Worm (Caenorhabditis elegans) whole organism, young adult: ENCODE results near the gene srv-32.

Experiments used
- F39B2.1 ChIP-seq: fragments of 200-800 bp; sonication (Bioruptor generic); IDR thresholded peaks from 2 replicates; pipeline ENCODE4 v1.3.6; 2022; ENCODE audit warnings: missing genetic modification reagents, missing genetic modification characterization, missing compliant biosample characterization
- Y79H2A.3 ChIP-seq: fragments of 200-800 bp; sonication (Bioruptor generic); conservative IDR thresholded peaks from 2 replicates; pipeline ENCODE4 v1.3.6; 2022; ENCODE audit warnings: missing genetic modification reagents, missing genetic modification characterization, missing compliant biosample characterization
- athp-1 ChIP-seq: sonication (generic microtip); optimal IDR thresholded peaks from 2 replicates; lab custom pipeline; 2017; ENCODE audit warnings: mild to moderate bottlenecking, missing genetic modification characterization, missing compliant biosample characterization
- ceh-79 ChIP-seq: sonication (generic microtip); optimal IDR thresholded peaks from 2 replicates; lab custom pipeline; 2017; ENCODE audit warnings: mild to moderate bottlenecking, missing genetic modification characterization, missing compliant biosample characterization
- ceh-91 ChIP-seq: fragments of 200-800 bp; sonication (Bioruptor generic); IDR thresholded peaks from 2 replicates; pipeline ENCODE4 v1.3.6; 2022; ENCODE audit warnings: missing genetic modification reagents, missing genetic modification characterization, missing compliant biosample characterization
- dox-1 ChIP-seq: fragments of 200-800 bp; sonication (Bioruptor generic); IDR thresholded peaks from 2 replicates; pipeline ENCODE4 v1.3.6; 2022; ENCODE audit warnings: missing genetic modification reagents, missing genetic modification characterization, missing compliant biosample characterization
- hlh-26 ChIP-seq: fragments of 200-800 bp; sonication (Bioruptor generic); conservative IDR thresholded peaks from 2 replicates; pipeline ENCODE4 v1.3.6; 2022; ENCODE audit warnings: missing genetic modification reagents, missing genetic modification characterization, missing compliant biosample characterization
- lag-1 ChIP-seq: fragments of 200-800 bp; sonication (Bioruptor generic); IDR thresholded peaks from 2 replicates; pipeline ENCODE4 v1.3.6; 2022; ENCODE audit warnings: missing genetic modification reagents, missing genetic modification characterization, missing compliant biosample characterization
- let-607 ChIP-seq, 2 experiments: fragments of 200-800 bp in 1 of 2; sonication (Bioruptor generic) in 1 of 2; sonication (generic microtip) in 1 of 2; optimal IDR thresholded peaks; 2 replicates each; lab custom pipeline; 2016 to 2018; ENCODE audit warnings: mild to moderate bottlenecking in 2 of 2, missing compliant biosample characterization in 2 of 2, missing genetic modification characterization in 2 of 2, moderate library complexity in 2 of 2, missing genotype in 1 of 2
- lir-1 ChIP-seq: fragments of 200-800 bp; sonication (Bioruptor generic); conservative IDR thresholded peaks from 2 replicates; pipeline ENCODE4 v1.3.6; 2022; ENCODE audit warnings: missing genetic modification reagents, missing genetic modification characterization, missing compliant biosample characterization
- madf-10 ChIP-seq: sonication (generic microtip); optimal IDR thresholded peaks from 2 replicates; lab custom pipeline; 2016; ENCODE audit warnings: mild to moderate bottlenecking, missing genetic modification characterization, missing compliant biosample characterization
- madf-6 ChIP-seq: fragments of 200-800 bp; sonication (Bioruptor generic); IDR thresholded peaks from 2 replicates; pipeline ENCODE4 v1.3.6; 2022; ENCODE audit warnings: missing genetic modification reagents, missing genetic modification characterization, missing compliant biosample characterization
- nhr-80 ChIP-seq: sonication (generic microtip); optimal IDR thresholded peaks from 2 replicates; lab custom pipeline; 2016; ENCODE audit warnings: missing genetic modification characterization, missing compliant biosample characterization
- rcor-1 ChIP-seq: fragments of 200-800 bp; sonication (Bioruptor generic); IDR thresholded peaks from 2 replicates; pipeline ENCODE4 v1.3.6; 2022; ENCODE audit warnings: missing genetic modification reagents, missing genetic modification characterization, missing compliant biosample characterization
- rec-8 ChIP-seq, 2 experiments: sonication (generic microtip); optimal IDR thresholded peaks; 2 replicates each; lab custom pipeline; 2016; ENCODE audit warnings: mild to moderate bottlenecking in 2 of 2, missing genetic modification characterization in 2 of 2, missing genetic modification reagents in 2 of 2, missing genotype in 2 of 2, missing biosample characterization in 1 of 2, missing compliant biosample characterization in 1 of 2, moderate library complexity in 1 of 2
- ztf-6 ChIP-seq: fragments of 200-800 bp; sonication (Bioruptor generic); IDR thresholded peaks from 2 replicates; pipeline ENCODE4 v1.3.6; 2022; ENCODE audit warnings: missing genetic modification reagents, missing genetic modification characterization, missing compliant biosample characterization

Gene srv-32

DNA sequence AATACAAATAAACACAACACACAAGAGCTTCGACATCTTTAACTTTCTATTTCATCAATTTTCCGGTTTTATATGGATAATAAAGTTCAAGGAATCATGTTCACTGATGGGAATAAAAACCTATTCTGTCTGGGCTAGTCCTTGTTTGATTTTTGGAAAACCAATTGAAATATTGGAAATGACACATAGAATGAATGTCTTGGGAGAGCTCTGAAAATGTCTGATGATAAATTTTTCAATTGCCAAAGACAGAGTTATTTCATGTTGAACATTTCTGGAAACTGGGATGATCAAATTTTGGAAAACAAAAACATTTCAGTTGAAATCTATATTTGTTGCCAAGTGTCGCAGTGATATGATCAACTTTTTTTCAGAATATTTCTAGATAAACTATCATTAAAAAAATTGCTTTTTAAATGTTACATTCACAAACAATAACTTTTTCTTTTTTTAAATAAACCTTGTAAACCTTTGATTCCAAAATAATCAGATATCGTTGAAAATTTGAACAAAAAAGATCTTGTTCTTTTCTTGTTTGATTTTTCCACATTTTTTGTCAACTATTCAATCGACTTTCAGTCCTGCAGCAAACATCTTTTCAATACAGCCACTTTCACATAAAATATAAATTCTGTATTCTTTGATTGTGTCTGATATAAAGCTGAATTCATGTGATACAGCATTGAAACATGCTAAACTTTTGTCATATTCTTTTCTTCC lies 44.4 kb downstream of the srv-32 start, which contains the start of the genes F58F9.6 and F58F9.8:
Gene F58F9.6, minus strand, starts transcription at position 101 of the 720 bp plus-strand sequence.
Gene F58F9.8, plus strand, starts transcription at position 670 of the 720 bp plus-strand sequence.
- no peak for TF ChIP-seq madf-10
- no peak for TF ChIP-seq ztf-6
- no peak for TF ChIP-seq rcor-1
- no peak for TF ChIP-seq lag-1 (GFP tag; lab: Robert Waterston, UW)
- TF ChIP-seq dox-1 (GFP tag; lab: Robert Waterston, UW): no peak
- no peak for TF ChIP-seq athp-1 (tag; lab: Kevin White, UChicago)
- no peak for TF ChIP-seq hlh-26
- TF ChIP-seq F39B2.1: no peak
- TF ChIP-seq ceh-79: no peak
- no peak for TF ChIP-seq ceh-91 (GFP tag; lab: Robert Waterston, UW)
- no peak for TF ChIP-seq let-607 (tag; optimal IDR thresholded peaks at IDR 0.05; lab: Kevin White, UChicago)
- no peak for TF ChIP-seq madf-6
- TF ChIP-seq Y79H2A.3 (GFP tag; lab: Robert Waterston, UW): no peak

DNA sequence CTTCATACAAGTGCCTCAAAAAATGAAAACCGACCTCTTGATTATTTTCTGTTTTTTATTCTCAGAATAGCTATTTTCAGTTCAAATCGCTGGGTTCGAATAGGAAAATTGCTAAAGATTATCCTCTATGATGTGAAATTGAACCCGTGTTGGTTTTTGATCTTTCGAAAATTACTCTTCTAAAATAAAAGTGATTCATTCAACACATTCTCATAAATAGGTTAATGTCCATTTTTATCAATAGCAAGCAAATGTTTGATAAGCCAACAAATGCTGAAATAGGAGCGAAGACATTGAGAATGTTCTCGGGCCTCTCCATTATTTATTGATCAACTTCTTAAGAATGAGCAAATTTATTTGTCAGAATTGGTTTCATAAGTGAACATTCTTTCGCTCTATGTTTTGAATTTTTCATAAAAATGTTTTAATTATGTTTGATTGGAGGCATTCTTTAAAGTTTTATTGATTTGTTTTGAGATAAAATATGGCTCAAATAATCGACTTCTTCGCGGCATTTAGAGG lies 49.2 kb downstream of the srv-32 start, which contains the start of gene F58F9.3:
Gene F58F9.3, plus strand, starts transcription at position 472 of the 522 bp plus-strand sequence.
- TF ChIP-seq rec-8 (tag; optimal IDR thresholded peaks at IDR 0.05; lab: Kevin White, UChicago) (no peak), nhr-80 (peak; percentile 37)

DNA sequence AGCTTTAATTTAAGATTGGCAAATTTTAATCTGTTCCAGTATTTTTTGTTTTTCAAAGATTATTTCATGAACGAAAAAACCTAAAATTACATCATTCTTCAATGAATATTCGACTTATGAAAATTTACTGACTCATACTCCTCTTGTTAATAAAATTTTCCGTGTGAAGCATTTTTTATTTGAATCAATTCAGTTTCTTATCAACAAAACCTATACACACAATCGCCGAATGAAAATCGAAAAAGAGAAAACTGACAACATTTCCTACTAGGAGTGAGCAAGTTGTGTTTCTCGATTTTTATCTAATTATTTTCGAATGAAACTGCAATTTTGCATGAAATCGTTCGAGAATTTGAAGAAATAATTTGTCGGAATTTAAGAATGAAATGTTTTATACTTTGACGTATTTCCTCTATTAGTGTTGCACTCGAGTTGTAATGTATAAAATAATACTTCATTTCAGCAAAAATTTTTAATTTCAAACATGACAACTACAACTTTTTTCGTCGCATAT lies 51.4 kb downstream of the srv-32 start, which contains the start of gene F58F9.4:
Gene F58F9.4, plus strand, starts transcription at position 464 of the 514 bp plus-strand sequence.
- TF ChIP-seq nhr-80: peak; percentile 37
- TF ChIP-seq lir-1 (GFP tag; lab: Robert Waterston, UW): no peak
